Fruit fly (Drosophila melanogaster) whole organism, embryonic: ENCODE measurements around the gene CG5386.

ENCODE experiments used
- Bgb ChIP-seq: fragments of 200-800 bp; sonication (Bioruptor generic); IDR thresholded peaks from 2 replicates; pipeline ENCODE4 v1.3.6; 2022; ENCODE audit warnings: missing biosample characterization, missing genetic modification characterization; ENCODE audit not compliant: partially characterized antibody
- CG1024 ChIP-seq: fragments of 200-800 bp; sonication (Bioruptor generic); IDR thresholded peaks from 2 replicates; pipeline ENCODE4 v1.3.6; 2022; ENCODE audit warnings: missing biosample characterization, missing genetic modification characterization
- CG10366 ChIP-seq: fragments of 200-800 bp; sonication (Bioruptor generic); IDR thresholded peaks from 2 replicates; pipeline ENCODE4 v1.3.6; 2022; ENCODE audit warnings: missing biosample characterization, missing genetic modification characterization
- CG12659 ChIP-seq: fragments of 200-800 bp; sonication (Bioruptor generic); optimal IDR thresholded peaks from 3 replicates; lab custom pipeline; 2017; ENCODE audit warnings: mild to moderate bottlenecking, missing biosample characterization, missing genetic modification reagents, missing genetic modification characterization
- CG13287 ChIP-seq: fragments of 200-800 bp; sonication (Bioruptor generic); IDR thresholded peaks from 2 replicates; pipeline ENCODE4 v1.3.6; 2022; ENCODE audit warnings: missing biosample characterization, missing genetic modification characterization; ENCODE audit not compliant: partially characterized antibody
- CG1603 ChIP-seq: fragments of 200-800 bp; sonication (Bioruptor generic); optimal IDR thresholded peaks from 2 replicates; lab custom pipeline; 2019; ENCODE audit warnings: missing biosample characterization, mild to moderate bottlenecking, missing genetic modification characterization, moderate library complexity
- CG16815 ChIP-seq: fragments of 200-800 bp; sonication (Bioruptor generic); optimal IDR thresholded peaks from 3 replicates; lab custom pipeline; 2017; ENCODE audit warnings: missing biosample characterization, mild to moderate bottlenecking, missing genetic modification characterization
- CG17328 ChIP-seq: fragments of 200-800 bp; sonication (Bioruptor generic); IDR thresholded peaks from 2 replicates; pipeline ENCODE4 v1.3.6; 2022; ENCODE audit warnings: missing biosample characterization, missing genetic modification characterization
- CG17385 ChIP-seq: fragments of 200-800 bp; sonication (Bioruptor generic); optimal IDR thresholded peaks from 3 replicates; lab custom pipeline; 2018; ENCODE audit warnings: missing biosample characterization, mild to moderate bottlenecking, missing genetic modification characterization
- CG18599 ChIP-seq: fragments of 200-800 bp; sonication (Bioruptor generic); optimal IDR thresholded peaks from 3 replicates; lab custom pipeline; 2017; ENCODE audit warnings: missing biosample characterization, missing genetic modification characterization, mild to moderate bottlenecking, moderate library complexity, missing genetic modification reagents
- CG2116 ChIP-seq: fragments of 200-800 bp; sonication (Bioruptor generic); optimal IDR thresholded peaks from 3 replicates; lab custom pipeline; 2018; ENCODE audit warnings: missing biosample characterization, mild to moderate bottlenecking, missing genetic modification characterization
- CG3995 ChIP-seq: fragments of 200-800 bp; sonication (Bioruptor generic); optimal IDR thresholded peaks from 3 replicates; lab custom pipeline; 2016; ENCODE audit warnings: missing biosample characterization, missing genetic modification characterization
- CG6654 ChIP-seq: fragments of 200-800 bp; sonication (Bioruptor generic); optimal IDR thresholded peaks from 2 replicates; lab custom pipeline; 2017; ENCODE audit warnings: missing biosample characterization, mild to moderate bottlenecking, missing genetic modification characterization
- CG6791 ChIP-seq: fragments of 200-800 bp; sonication (Bioruptor generic); IDR thresholded peaks from 3 replicates; pipeline ENCODE4 v1.3.6; 2022; ENCODE audit warnings: missing biosample characterization, missing genetic modification characterization; ENCODE audit not compliant: partially characterized antibody
- D19B ChIP-seq: fragments of 200-800 bp; sonication (Bioruptor generic); optimal IDR thresholded peaks from 2 replicates; lab custom pipeline; 2017; ENCODE audit warnings: missing biosample characterization, mild to moderate bottlenecking, missing genetic modification characterization
- Dfd ChIP-seq, 2 experiments: fragments of >200 bp; optimal IDR thresholded peaks; 2 replicates each; lab custom pipeline; 2017; ENCODE audit warnings: missing biosample characterization in 2 of 2, missing genetic modification characterization in 2 of 2
- Dll ChIP-seq: fragments of 200-800 bp; sonication (Bioruptor generic); IDR thresholded peaks from 4 replicates; pipeline ENCODE4 v1.3.6; 2022; ENCODE audit warnings: missing biosample characterization, missing genetic modification characterization; ENCODE audit not compliant: partially characterized antibody
- Fer3 ChIP-seq: fragments of 200-800 bp; sonication (Bioruptor generic); optimal IDR thresholded peaks from 2 replicates; lab custom pipeline; 2018; ENCODE audit warnings: missing biosample characterization, mild to moderate bottlenecking, missing genetic modification characterization, moderate library complexity
- Kr ChIP-seq: fragments of 200-800 bp; sonication (Bioruptor generic); optimal IDR thresholded peaks from 2 replicates; lab custom pipeline; 2017; ENCODE audit warnings: missing biosample characterization, mild to moderate bottlenecking, missing genetic modification characterization
- MESR4 ChIP-seq: fragments of 200-800 bp; sonication (Bioruptor generic); optimal IDR thresholded peaks from 2 replicates; lab custom pipeline; 2018; ENCODE audit warnings: missing biosample characterization, mild to moderate bottlenecking, missing genetic modification characterization, moderate library complexity
- Opbp ChIP-seq: fragments of 200-800 bp; sonication (Bioruptor generic); IDR thresholded peaks from 3 replicates; pipeline ENCODE4 v1.3.6; 2022; ENCODE audit warnings: missing biosample characterization, missing genetic modification characterization; ENCODE audit not compliant: partially characterized antibody
- Pdp1 ChIP-seq, 2 experiments: fragments of 200-800 bp; sonication (Bioruptor generic); optimal IDR thresholded peaks; 3 replicates each; lab custom pipeline; 2016; ENCODE audit warnings: missing biosample characterization in 2 of 2, missing genetic modification characterization in 2 of 2, mild to moderate bottlenecking in 1 of 2, moderate library complexity in 1 of 2
- Sry-β ChIP-seq: fragments of 200-800 bp; sonication (Bioruptor generic); optimal IDR thresholded peaks from 2 replicates; lab custom pipeline; 2018; ENCODE audit warnings: missing biosample characterization, mild to moderate bottlenecking, missing genetic modification characterization, moderate library complexity
- YL-1 ChIP-seq: fragments of 200-800 bp; sonication (Bioruptor generic); optimal IDR thresholded peaks from 3 replicates; lab custom pipeline; 2017; ENCODE audit warnings: missing biosample characterization, mild to moderate bottlenecking, missing genetic modification characterization
- ac ChIP-seq: fragments of 200-800 bp; sonication (Bioruptor generic); optimal IDR thresholded peaks from 3 replicates; lab custom pipeline; 2017; ENCODE audit warnings: missing biosample characterization, mild to moderate bottlenecking, missing genetic modification characterization
- ato ChIP-seq: fragments of 200-800 bp; sonication (Bioruptor generic); IDR thresholded peaks from 2 replicates; pipeline ENCODE4 v1.3.6; 2022; ENCODE audit warnings: missing biosample characterization, missing genetic modification characterization; ENCODE audit not compliant: partially characterized antibody
- croc ChIP-seq: fragments of 200-800 bp; sonication (Bioruptor generic); conservative IDR thresholded peaks from 3 replicates; pipeline ENCODE4 v1.3.6; 2022; ENCODE audit warnings: missing biosample characterization, missing genetic modification characterization
- crp ChIP-seq, 2 experiments: fragments of 200-800 bp; sonication (Bioruptor generic); optimal IDR thresholded peaks; 2 replicates in 1 of 2; 3 replicates in 1 of 2; lab custom pipeline; 2017; ENCODE audit warnings: missing biosample characterization in 2 of 2, missing genetic modification characterization in 2 of 2, mild to moderate bottlenecking in 1 of 2, moderate library complexity in 1 of 2
- inv ChIP-seq: fragments of 200-800 bp; sonication (Bioruptor generic); IDR thresholded peaks from 2 replicates; pipeline ENCODE4 v1.3.6; 2022; ENCODE audit warnings: missing biosample characterization, missing genetic modification characterization; ENCODE audit not compliant: partially characterized antibody
- mld ChIP-seq: fragments of 200-800 bp; sonication (Bioruptor generic); IDR thresholded peaks from 3 replicates; pipeline ENCODE4 v1.3.6; 2022; ENCODE audit warnings: missing biosample characterization, missing genetic modification characterization; ENCODE audit not compliant: partially characterized antibody
- oc ChIP-seq: fragments of 200-800 bp; sonication (Bioruptor generic); optimal IDR thresholded peaks from 2 replicates; lab custom pipeline; 2018; ENCODE audit warnings: missing biosample characterization, mild to moderate bottlenecking, missing genetic modification characterization, moderate library complexity
- org-1 ChIP-seq: fragments of 200-800 bp; sonication (Bioruptor generic); optimal IDR thresholded peaks from 2 replicates; lab custom pipeline; 2017; ENCODE audit warnings: missing biosample characterization, missing genetic modification characterization
- pan ChIP-seq, 4 experiments: fragments of >200 bp in 3 of 4; fragments of 200-800 bp in 1 of 4; sonication (Bioruptor generic) in 1 of 4; optimal IDR thresholded peaks in 3 of 4; IDR thresholded peaks in 1 of 4; 2 replicates each; pipeline versions ENCODE4 v1.3.6 to Lab custom; 2017 to 2022; ENCODE audit warnings: missing biosample characterization in 2 of 4, missing genetic modification characterization in 2 of 4, mixed read lengths in 1 of 4
- sc ChIP-seq, 3 experiments: fragments of >200 bp in 2 of 3; fragments of 200-800 bp in 1 of 3; sonication (Bioruptor generic) in 1 of 3; optimal IDR thresholded peaks; 2 replicates in 2 of 3; 3 replicates in 1 of 3; lab custom pipeline; 2017; ENCODE audit warnings: mild to moderate bottlenecking in 1 of 3, missing biosample characterization in 1 of 3, missing genetic modification characterization in 1 of 3, missing genetic modification reagents in 1 of 3
- sna ChIP-seq: fragments of 200-800 bp; sonication (Bioruptor generic); IDR thresholded peaks from 2 replicates; pipeline ENCODE4 v1.3.6; 2022; ENCODE audit warnings: missing biosample characterization, missing genetic modification characterization; ENCODE audit not compliant: partially characterized antibody
- stc ChIP-seq: fragments of 200-800 bp; sonication (Bioruptor generic); IDR thresholded peaks from 2 replicates; pipeline ENCODE4 v1.3.6; 2022; ENCODE audit warnings: missing biosample characterization, missing genetic modification characterization
- tin ChIP-seq: fragments of 200-800 bp; sonication (Bioruptor generic); optimal IDR thresholded peaks from 3 replicates; lab custom pipeline; 2016; ENCODE audit warnings: missing biosample characterization, missing genetic modification characterization
- tna ChIP-seq: fragments of 200-800 bp; sonication (Bioruptor generic); IDR thresholded peaks from 2 replicates; pipeline ENCODE4 v1.3.6; 2022; ENCODE audit warnings: missing biosample characterization, missing genetic modification characterization; ENCODE audit not compliant: partially characterized antibody
- trem ChIP-seq: fragments of 200-800 bp; optimal IDR thresholded peaks from 3 replicates; lab custom pipeline; 2019; ENCODE audit warnings: missing biosample characterization, mild to moderate bottlenecking, missing genetic modification characterization, moderate library complexity
- tup ChIP-seq: fragments of 200-800 bp; sonication (Bioruptor generic); optimal IDR thresholded peaks from 2 replicates; lab custom pipeline; 2016; ENCODE audit warnings: missing biosample characterization, mild to moderate bottlenecking, missing genetic modification characterization, moderate library complexity
- unc-4 ChIP-seq: fragments of 200-800 bp; sonication (Bioruptor generic); IDR thresholded peaks from 2 replicates; pipeline ENCODE4 v1.3.6; 2022; ENCODE audit warnings: missing biosample characterization, missing genetic modification characterization; ENCODE audit not compliant: partially characterized antibody
- unpg ChIP-seq: fragments of 200-800 bp; sonication (Bioruptor generic); optimal IDR thresholded peaks from 3 replicates; lab custom pipeline; 2018; ENCODE audit warnings: missing biosample characterization, mild to moderate bottlenecking, missing genetic modification characterization, moderate library complexity
- usp ChIP-seq: fragments of >200 bp; optimal IDR thresholded peaks from 2 replicates; lab custom pipeline; 2017; ENCODE audit warnings: missing biosample characterization, missing genetic modification characterization
- z ChIP-seq: fragments of 200-800 bp; sonication (Bioruptor generic); IDR thresholded peaks from 3 replicates; pipeline ENCODE4 v1.3.6; 2022; ENCODE audit warnings: missing biosample characterization, missing genetic modification characterization
- zen2 ChIP-seq: fragments of 200-800 bp; sonication (Bioruptor generic); IDR thresholded peaks from 3 replicates; pipeline ENCODE4 v1.3.6; 2022; ENCODE audit warnings: missing biosample characterization, missing genetic modification characterization; ENCODE audit not compliant: partially characterized antibody

Gene CG5386

dm6 chr3R:22379942-22380341 is 37.9 kb upstream of the CG5386 start, which contains the start of gene CG34149 (continued):
- TF ChIP-seq tup = no peak
- no peak for TF ChIP-seq pan (optimal IDR thresholded peaks at IDR 0.05; lab: Kevin White, UChicago)
- no peak for TF ChIP-seq pan (GFP tag; optimal IDR thresholded peaks at IDR 0.05 in 1 of 2, IDR thresholded peaks at IDR 0.05 in 1 of 2)
- no peak for TF ChIP-seq CG1024 (GFP tag; lab: Robert Waterston, UW)
- peak; percentile 23; the same call in 1 of the 3 replicates for TF ChIP-seq CG6791
- TF ChIP-seq crp (GFP tag; optimal IDR thresholded peaks at IDR 0.05; lab: Kevin White, UChicago) = peak in 1 of 2 experiments; percentile 84
- peak; percentile 55 for TF ChIP-seq unc-4 (GFP tag; lab: Robert Waterston, UW)
- TF ChIP-seq ato = peak; percentile 34; the same call in 1 of the 2 replicates
- no peak for TF ChIP-seq Sry-β (GFP tag; lab: Kevin White, UChicago)
- TF ChIP-seq CG2116 = peak; percentile 18
- TF ChIP-seq oc = no peak
- TF ChIP-seq sna (GFP tag; lab: Robert Waterston, UW) = peak; percentile 47
- TF ChIP-seq CG13287 (GFP tag; lab: Robert Waterston, UW) = peak; percentile 73
- TF ChIP-seq Dll (GFP tag; lab: Robert Waterston, UW) = peak; percentile 71; the same call in 3 of the 4 replicates

- TF ChIP-seq Bgb = peak; percentile 87
- peak; percentile 33 for TF ChIP-seq CG12659 (GFP tag; lab: Kevin White, UChicago)
- TF ChIP-seq tna = peak; percentile 88
- TF ChIP-seq tin (GFP tag; lab: Kevin White, UChicago) = no peak
- TF ChIP-seq usp (GFP tag; lab: Kevin White, UChicago) = no peak
- no peak for TF ChIP-seq stc
- peak; percentile 38 for TF ChIP-seq Kr
- no peak for TF ChIP-seq Fer3 (tag; lab: Kevin White, UChicago)
- TF ChIP-seq YL-1 (GFP tag; lab: Kevin White, UChicago) = peak; percentile 56
- no peak for TF ChIP-seq croc (GFP tag; lab: Robert Waterston, UW)
- no peak for TF ChIP-seq CG17328 (GFP tag; lab: Robert Waterston, UW)
- no peak for TF ChIP-seq org-1 (GFP tag; lab: Kevin White, UChicago)
- TF ChIP-seq unpg (GFP tag; lab: Kevin White, UChicago) = no peak
- TF ChIP-seq crp (GFP tag; optimal IDR thresholded peaks at IDR 0.05; lab: Kevin White, UChicago) = peak in 1 of 2 experiments; percentile 73
- TF ChIP-seq Dfd (GFP tag; optimal IDR thresholded peaks at IDR 0.05; lab: Kevin White, UChicago) = no peak
- TF ChIP-seq D19B = no peak
- TF ChIP-seq CG10366 (GFP tag; lab: Robert Waterston, UW) = no peak
- no peak for TF ChIP-seq CG6654 (GFP tag; lab: Kevin White, UChicago)
- TF ChIP-seq CG17385 (GFP tag; lab: Kevin White, UChicago) = no peak
- no peak for TF ChIP-seq sc (optimal IDR thresholded peaks at IDR 0.05; lab: Kevin White, UChicago)
- TF ChIP-seq sc (GFP tag; optimal IDR thresholded peaks at IDR 0.05; lab: Kevin White, UChicago) = no peak
- no peak for TF ChIP-seq CG16815
- TF ChIP-seq CG1603 (tag; lab: Kevin White, UChicago) = peak; percentile 32
- TF ChIP-seq mld (GFP tag; lab: Robert Waterston, UW) = peak; percentile 84; the same call in 2 of the 3 replicates
- TF ChIP-seq Pdp1 (GFP tag; optimal IDR thresholded peaks at IDR 0.05; lab: Kevin White, UChicago) = no peak
- peak; percentile 64 for TF ChIP-seq trem
- TF ChIP-seq MESR4 (GFP tag; lab: Kevin White, UChicago) = peak; percentile 60
- TF ChIP-seq CG18599 (GFP tag; lab: Kevin White, UChicago) = no peak
- 0 out of 3 replicates have a peak, but pooled peaks have one; percentile 5 for TF ChIP-seq z (GFP tag; lab: Robert Waterston, UW)
- TF ChIP-seq CG3995 (GFP tag; lab: Kevin White, UChicago) = peak; percentile 10
- peak; percentile 85 for TF ChIP-seq CG6791
- peak; percentile 86; the same call in 2 of the 3 replicates for TF ChIP-seq Opbp (GFP tag; lab: Robert Waterston, UW)
- no peak for TF ChIP-seq ac (GFP tag; lab: Kevin White, UChicago)
- peak; percentile 84 for TF ChIP-seq ato
- TF ChIP-seq zen2 (GFP tag; lab: Robert Waterston, UW) = peak; percentile 92
- TF ChIP-seq inv = peak; percentile 88
Observed at dm6 chr3R:22375674-22376073, 33.6 kb upstream of the CG5386 start, which contains the start of gene CG18596. Gene CG18596 (plus strand): TSS chr3R:22375923.
